Fruit fly (Drosophila melanogaster): Measurements from ENCODE around the gene CG6761.

DNA sequence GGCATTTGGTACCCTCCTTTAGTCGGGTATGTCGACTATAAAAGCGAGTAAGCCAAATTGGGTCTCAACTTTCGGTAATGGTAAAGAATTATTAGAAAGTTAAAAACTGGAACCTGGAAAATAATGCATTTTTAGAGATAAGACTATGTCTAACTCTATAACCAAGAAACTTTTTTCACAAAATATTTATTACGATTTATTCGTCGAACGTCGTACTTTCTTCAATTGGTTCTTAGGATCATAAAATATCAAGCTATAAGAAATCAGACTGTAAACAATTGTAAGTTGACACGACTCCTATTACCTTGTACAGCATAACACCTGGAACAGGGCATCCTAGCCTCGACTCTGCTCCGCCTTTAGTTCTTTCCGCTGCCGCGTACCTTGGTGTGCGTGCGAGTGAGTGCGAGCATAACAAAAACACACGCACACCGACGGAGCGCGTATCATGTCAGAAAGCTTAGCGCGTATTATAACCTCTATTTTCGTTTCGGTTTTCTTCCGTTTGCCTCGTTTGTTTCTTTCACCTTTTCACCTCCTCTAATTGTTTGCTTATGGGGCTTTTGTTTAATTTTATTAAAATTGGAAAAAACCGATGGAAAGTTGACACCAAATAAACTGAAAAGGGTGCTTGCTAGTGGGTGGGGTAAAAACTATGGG is 10.4 kb downstream of the CG6761 start:
- TF ChIP-seq psq (optimal IDR thresholded peaks at IDR 0.05) = no peak
- TF ChIP-seq ttk (optimal IDR thresholded peaks at IDR 0.05) = no peak
- no peak for TF ChIP-seq insv (optimal IDR thresholded peaks at IDR 0.05)
- TF ChIP-seq Sin3A (optimal IDR thresholded peaks at IDR 0.05) = no peak
- TF ChIP-seq Myc (optimal IDR thresholded peaks at IDR 0.05) = no peak
- no peak for TF ChIP-seq h (optimal IDR thresholded peaks at IDR 0.05)

Measured in Kc167 (cell line).